Fruit fly (Drosophila melanogaster) whole organism, pupa: ENCODE results near the gene ago.

Experiments
- CG12605 ChIP-seq: fragments of 200-800 bp; sonication (Bioruptor generic); IDR thresholded peaks from 2 replicates; pipeline ENCODE4 v1.3.6; 2022; ENCODE audit warnings: missing biosample characterization, missing genetic modification characterization
- CG14655 ChIP-seq: fragments of 200-800 bp; sonication (Bioruptor generic); optimal IDR thresholded peaks from 3 replicates; lab custom pipeline; 2017; ENCODE audit warnings: mild to moderate bottlenecking, missing biosample characterization, missing genetic modification reagents, missing genetic modification characterization
- CG15710 ChIP-seq: fragments of 200-800 bp; sonication (Bioruptor generic); optimal IDR thresholded peaks from 2 replicates; lab custom pipeline; 2018; ENCODE audit warnings: missing biosample characterization, mild to moderate bottlenecking, missing genetic modification characterization, moderate library complexity
- CG4496 ChIP-seq: fragments of 200-800 bp; sonication (Bioruptor generic); IDR thresholded peaks from 3 replicates; pipeline ENCODE4 v1.3.6; 2022; ENCODE audit warnings: missing biosample characterization, missing genetic modification characterization
- CG8301 ChIP-seq: fragments of 200-800 bp; sonication (Bioruptor generic); optimal IDR thresholded peaks from 2 replicates; lab custom pipeline; 2018; ENCODE audit warnings: missing biosample characterization, mild to moderate bottlenecking, missing genetic modification characterization
- D1 ChIP-seq: fragments of 200-800 bp; sonication (Bioruptor generic); optimal IDR thresholded peaks from 2 replicates; lab custom pipeline; 2018; ENCODE audit warnings: missing biosample characterization, mild to moderate bottlenecking, missing genetic modification characterization, moderate library complexity
- Ets98B ChIP-seq: fragments of 200-800 bp; sonication (Bioruptor generic); IDR thresholded peaks from 2 replicates; pipeline ENCODE4 v1.3.6; 2022; ENCODE audit warnings: missing biosample characterization, missing genetic modification characterization
- Pif1A ChIP-seq: fragments of 200-800 bp; sonication (Bioruptor generic); optimal IDR thresholded peaks from 3 replicates; lab custom pipeline; 2016; ENCODE audit warnings: missing biosample characterization, missing genetic modification characterization
- Pif1B ChIP-seq: fragments of 200-800 bp; sonication (Bioruptor generic); optimal IDR thresholded peaks from 3 replicates; lab custom pipeline; 2016; ENCODE audit warnings: missing biosample characterization, missing genetic modification characterization
- fd96Ca ChIP-seq: fragments of 200-800 bp; sonication (Bioruptor generic); IDR thresholded peaks from 3 replicates; pipeline ENCODE4 v1.3.6; 2022; ENCODE audit warnings: missing biosample characterization, missing genetic modification characterization
- gl ChIP-seq: fragments of 200-800 bp; sonication (Bioruptor generic); optimal IDR thresholded peaks from 2 replicates; lab custom pipeline; 2018; ENCODE audit warnings: missing biosample characterization, mild to moderate bottlenecking, missing genetic modification characterization
- rn ChIP-seq: fragments of 200-800 bp; sonication (Bioruptor generic); IDR thresholded peaks from 2 replicates; pipeline ENCODE4 v1.3.6; 2022; ENCODE audit warnings: missing biosample characterization, missing genetic modification characterization

dm6 chr3L:4296760-4297159 lies 42.7 kb upstream of the ago start:
- no peak for TF ChIP-seq Pif1A
- TF ChIP-seq CG4496 (GFP tag; lab: Robert Waterston, UW) = no peak
- no peak for TF ChIP-seq Pif1B (GFP tag; lab: Kevin White, UChicago)
- no peak for TF ChIP-seq CG12605 (GFP tag; lab: Robert Waterston, UW)
- TF ChIP-seq CG15710 = no peak
- no peak for TF ChIP-seq gl
- TF ChIP-seq D1 (tag; lab: Kevin White, UChicago) = no peak
- TF ChIP-seq CG8301 (tag; lab: Kevin White, UChicago) = no peak
- no peak for TF ChIP-seq fd96Ca (GFP tag; lab: Robert Waterston, UW)
- TF ChIP-seq Ets98B (GFP tag; lab: Robert Waterston, UW) = no peak
- no peak for TF ChIP-seq rn
- TF ChIP-seq CG14655 (GFP tag; lab: Kevin White, UChicago) = no peak
